Fruit fly (Drosophila melanogaster) whole organism, embryonic: Measurements from ENCODE around the gene CG11597.

ENCODE experiments used
- Dref ChIP-seq: fragments of 200-800 bp; sonication (Bioruptor generic); IDR thresholded peaks from 2 replicates; pipeline ENCODE4 v1.3.6; 2022; ENCODE audit warnings: missing biosample characterization, missing genetic modification characterization
- Usf ChIP-seq: fragments of 200-800 bp; sonication (Bioruptor generic); optimal IDR thresholded peaks from 2 replicates; lab custom pipeline; 2017; ENCODE audit warnings: missing genotype, missing biosample characterization, missing genetic modification characterization

DNA sequence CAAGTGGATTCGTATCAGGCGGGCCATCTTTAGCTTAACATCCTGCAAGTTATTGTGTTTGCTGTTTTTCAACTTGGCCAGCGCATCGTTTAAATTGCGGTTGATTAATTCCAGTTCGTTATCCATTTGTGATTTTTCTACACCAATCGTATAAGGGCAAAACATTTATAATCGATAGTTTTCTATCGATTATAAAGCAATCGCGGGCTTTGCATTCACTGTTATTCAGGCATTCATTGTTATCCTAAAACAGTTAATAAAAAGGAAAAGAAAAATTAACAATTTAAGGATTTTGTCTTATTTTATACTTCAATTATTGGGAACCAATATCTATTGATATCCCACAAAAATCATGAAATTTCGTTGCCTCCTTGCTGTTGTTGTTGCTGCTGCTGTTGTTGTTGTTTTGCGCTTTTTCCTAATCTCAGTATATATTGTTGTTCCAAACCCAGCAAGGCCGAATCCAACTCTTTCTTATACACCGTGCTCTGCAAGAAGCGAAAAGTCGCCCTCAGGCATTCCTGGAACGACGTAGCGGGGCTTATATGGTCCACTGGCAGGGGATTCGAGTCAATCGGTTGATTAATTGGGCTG lies 3.6 kb upstream of the CG11597 start, which contains the start of gene CG32095:
- TF ChIP-seq Dref = peak; percentile 74
- TF ChIP-seq Usf (GFP tag; lab: Kevin White, UChicago) = no peak
